Worm (Caenorhabditis elegans): ENCODE data around the gene Y57G7A.11.

DNA sequence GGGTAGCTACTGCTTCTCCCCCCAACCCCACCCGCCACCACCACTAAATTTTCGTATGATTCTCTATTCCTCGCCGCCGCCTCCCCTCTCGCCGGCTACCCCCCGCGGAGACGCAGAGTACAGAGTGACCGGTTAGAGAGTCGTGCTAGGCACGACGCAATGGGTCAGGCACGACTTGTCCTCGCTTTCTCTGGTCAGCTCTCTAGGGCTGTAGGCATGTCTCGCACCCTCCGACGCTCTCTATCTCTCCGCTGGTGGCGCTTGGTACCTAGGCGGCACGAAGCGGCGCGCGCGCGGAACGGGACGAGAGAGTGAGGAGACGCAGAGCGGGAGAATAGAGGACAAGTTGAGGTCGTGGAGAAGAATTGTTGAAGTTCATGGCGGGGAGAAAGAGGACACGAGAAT, 29.8 kb downstream of the Y57G7A.11 start:
- TF ChIP-seq ztf-11 (tag; optimal IDR thresholded peaks at IDR 0.05) (peak; percentile 87), unc-62 (GFP tag; optimal IDR thresholded peaks at IDR 0.05) (peak; percentile 83), unc-39 (tag; optimal IDR thresholded peaks at IDR 0.05) (peak; percentile 13), nhr-76 (tag; optimal IDR thresholded peaks at IDR 0.05) (no peak), nhr-28 (tag; optimal IDR thresholded peaks at IDR 0.05) (no peak), mep-1 (tag; optimal IDR thresholded peaks at IDR 0.05) (peak; percentile 62)

Measured in whole organism, mixed stage, embryonic.